Fruit fly (Drosophila melanogaster): ENCODE data around the gene CG3698.

Gene CG3698

DNA sequence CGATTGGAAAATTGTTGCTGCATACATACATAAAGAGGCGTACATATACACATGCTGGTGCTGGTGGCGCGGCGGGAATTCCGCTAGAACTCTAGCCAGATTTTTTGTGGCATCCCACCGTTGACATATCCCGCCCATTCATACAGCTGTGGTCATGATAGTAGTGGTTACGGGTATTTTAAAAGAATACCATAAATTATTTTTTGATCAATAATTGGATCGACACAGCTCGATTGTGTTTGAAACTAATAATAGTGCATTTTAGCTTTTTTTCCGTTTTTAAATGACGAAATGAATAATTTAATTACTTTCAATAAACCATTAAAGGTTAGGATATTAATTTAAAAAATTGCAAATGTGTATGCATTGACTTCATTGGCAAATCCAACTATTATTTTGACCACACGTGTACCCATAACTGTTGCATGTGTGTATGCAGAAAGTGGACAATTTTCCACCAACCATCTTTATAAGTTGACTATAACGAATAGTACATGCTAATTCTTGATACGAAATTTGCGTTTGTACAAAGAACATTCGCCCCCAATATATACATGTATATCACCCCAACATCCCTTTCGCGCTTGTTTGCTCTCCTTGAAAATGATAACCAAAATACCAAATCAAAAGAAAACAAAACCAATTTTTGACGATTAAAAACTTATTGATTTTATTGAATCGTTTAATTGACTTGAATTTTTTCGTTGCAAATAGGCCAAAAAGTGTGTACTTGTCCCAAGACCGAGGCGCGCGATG lies 26.1 kb downstream of the CG3698 start (continued):
- TF ChIP-seq CG3407 (GFP tag; optimal IDR thresholded peaks at IDR 0.05) (peak; percentile 48), CG5953 (GFP tag; IDR thresholded peaks at IDR 0.05) (peak; percentile 83), Hmr (GFP tag; optimal IDR thresholded peaks at IDR 0.05) (peak; percentile 84), cas (GFP tag; IDR thresholded peaks at IDR 0.05) (0 out of 2 replicates have a peak, but pooled peaks have one; percentile 38), Dip3 (GFP tag; optimal IDR thresholded peaks at IDR 0.05) (peak; percentile 67), zen2 (GFP tag; IDR thresholded peaks at IDR 0.05; ENCODE audit: partially characterized antibody) (no peak), exex (tag; optimal IDR thresholded peaks at IDR 0.05) (peak; percentile 3), chn (GFP tag; optimal IDR thresholded peaks at IDR 0.05) (peak; percentile 75), crol (GFP tag; IDR thresholded peaks at IDR 0.05) (no peak), kay (GFP tag; optimal IDR thresholded peaks at IDR 0.05) (peak; percentile 50), sens (GFP tag) (peak; percentile 95), ATbp (GFP tag; optimal IDR thresholded peaks at IDR 0.05) (peak; percentile 81), CG9797 (GFP tag; optimal IDR thresholded peaks at IDR 0.05) (no peak), CG7963 (GFP tag; IDR thresholded peaks at IDR 0.05; ENCODE audit: partially characterized antibody) (no peak), peb (GFP tag; IDR thresholded peaks at IDR 0.05) (peak; percentile 65), croc (GFP tag; conservative IDR thresholded peaks at IDR 0.05) (0 out of 3 replicates have a peak, but pooled peaks have one; percentile 13), NfI (GFP tag; optimal IDR thresholded peaks at IDR 0.05) (peak; percentile 76), Ssrp (tag; optimal IDR thresholded peaks at IDR 0.05) (peak; percentile 73), CG14860 (GFP tag; IDR thresholded peaks at IDR 0.05; ENCODE audit: partially characterized antibody) (no peak), CG10543 (GFP tag; optimal IDR thresholded peaks at IDR 0.05) (no peak), Blimp-1 (GFP tag; optimal IDR thresholded peaks at IDR 0.05) (peak; percentile 80), dimm (GFP tag; IDR thresholded peaks at IDR 0.05) (peak; percentile 51), psq (GFP tag; optimal IDR thresholded peaks at IDR 0.05) (no peak), br (optimal IDR thresholded peaks at IDR 0.05) (no peak), CG1832 (GFP tag; optimal IDR thresholded peaks at IDR 0.05) (no peak), seq (GFP tag; IDR thresholded peaks at IDR 0.05) (peak; percentile 78), Hand (GFP tag; optimal IDR thresholded peaks at IDR 0.05) (peak; percentile 9), mld (GFP tag; IDR thresholded peaks at IDR 0.05; ENCODE audit: partially characterized antibody) (no peak), Gug (GFP tag; IDR thresholded peaks at IDR 0.05) (peak; percentile 71; the same call in 3 of the 4 replicates), odd (GFP tag; optimal IDR thresholded peaks at IDR 0.05) (peak; percentile 55), Nf-YA (GFP tag; IDR thresholded peaks at IDR 0.05) (peak; percentile 66), chm (GFP tag; IDR thresholded peaks at IDR 0.05) (peak; percentile 86), slou (GFP tag; optimal IDR thresholded peaks at IDR 0.05) (no peak), Sry-β (GFP tag; optimal IDR thresholded peaks at IDR 0.05) (peak; percentile 97), B-H2 (GFP tag; optimal IDR thresholded peaks at IDR 0.05) (no peak), grau (tag; optimal IDR thresholded peaks at IDR 0.05) (peak; percentile 70), HHEX (GFP tag; optimal IDR thresholded peaks at IDR 0.05) (peak; percentile 81), tx (GFP tag; optimal IDR thresholded peaks at IDR 0.05) (peak; percentile 63), CG6654 (GFP tag; optimal IDR thresholded peaks at IDR 0.05) (peak; percentile 33), unc-4 (GFP tag; IDR thresholded peaks at IDR 0.05; ENCODE audit: partially characterized antibody) (no peak; the same call in 1 of the 2 replicates), vfl (GFP tag; optimal IDR thresholded peaks at IDR 0.05) (peak; percentile 38), Mad (GFP tag; optimal IDR thresholded peaks at IDR 0.05) (peak; percentile 55), dysf (GFP tag; IDR thresholded peaks at IDR 0.05) (peak; percentile 81), pros (GFP tag; optimal IDR thresholded peaks at IDR 0.05) (no peak), BEAF-32 (GFP tag; optimal IDR thresholded peaks at IDR 0.05) (no peak), salm (tag; optimal IDR thresholded peaks at IDR 0.05) (peak; percentile 67), wor (GFP tag; IDR thresholded peaks at IDR 0.05) (peak; percentile 66), ftz-f1 (GFP tag; optimal IDR thresholded peaks at IDR 0.05) (peak; percentile 23), CG11504 (tag; optimal IDR thresholded peaks at IDR 0.05) (peak; percentile 83)

Data from whole organism, embryonic.